Fruit fly (Drosophila melanogaster) whole organism, wandering third instar larva: ENCODE data around the gene Vha13.

Source experiments
- CG32264 ChIP-seq: fragments of 200-800 bp; sonication (Bioruptor generic); optimal IDR thresholded peaks from 2 replicates; lab custom pipeline; 2016; ENCODE audit warnings: missing biosample characterization, missing genetic modification characterization
- Dfd ChIP-seq: fragments of >200 bp; optimal IDR thresholded peaks from 2 replicates; lab custom pipeline; 2017; ENCODE audit warnings: missing biosample characterization, missing genetic modification characterization
- Dif ChIP-seq: fragments of 200-275, 200-300 bp; sonication (Bioruptor generic); optimal IDR thresholded peaks from 2 replicates; lab custom pipeline; 2018; ENCODE audit warnings: missing biosample characterization, missing genetic modification characterization; ENCODE audit not compliant: partially characterized antibody
- Mio ChIP-seq: sonication (Bioruptor generic); optimal IDR thresholded peaks from 2 replicates; lab custom pipeline; 2016; ENCODE audit warnings: missing biosample characterization, missing genetic modification characterization
- Myc ChIP-seq: fragments of >200 bp; optimal IDR thresholded peaks from 2 replicates; lab custom pipeline; 2017
- br ChIP-seq: fragments of 200-800 bp; sonication (Bioruptor generic); optimal IDR thresholded peaks from 2 replicates; lab custom pipeline; 2016; ENCODE audit warnings: missing biosample characterization, missing genetic modification characterization

- TF ChIP-seq Dfd (GFP tag; lab: Kevin White, UChicago) (no peak), br (GFP tag; lab: Kevin White, UChicago) (no peak), CG32264 (GFP tag; lab: Kevin White, UChicago) (no peak), Dif (GFP tag; lab: Kevin White, UChicago) (peak; percentile 12), Mio (GFP tag; lab: Kevin White, UChicago) (no peak), Myc (no peak)
Observed at dm6 chr3R:19656455-19656854, 12.3 kb upstream of the Vha13 start.
